Worm (Caenorhabditis elegans): ENCODE results near the gene str-5.

- TF ChIP-seq tab-1 (GFP tag; IDR thresholded peaks at IDR 0.05) (no peak), ztf-23 (GFP tag; IDR thresholded peaks at IDR 0.05) (no peak), med-1 (GFP tag; optimal IDR thresholded peaks at IDR 0.05; ENCODE audit: insufficient read depth) (no peak), cog-1 (tag; optimal IDR thresholded peaks at IDR 0.05) (no peak), T22C8.4 (GFP tag; IDR thresholded peaks at IDR 0.05) (no peak), ztf-29 (GFP tag; IDR thresholded peaks at IDR 0.05) (no peak), ref-1 (GFP tag; conservative IDR thresholded peaks at IDR 0.05) (no peak)
Measured at ce11 chrV:15710401-15710800, 42.6 kb upstream of the str-5 start, which contains the start of gene Y6E2A.1.

Measured in whole organism, midembryonic.